Fruit fly (Drosophila melanogaster): ENCODE results near the gene CG32277.

Gene CG32277

dm6 chr3L:3159309-3160194, 45.7 kb downstream of the CG32277 start, which contains the start of the genes ND-30 and CG15812 (continued):
- no peak for TF ChIP-seq gcm (GFP tag; optimal IDR thresholded peaks at IDR 0.05)
- peak; percentile 46 for TF ChIP-seq CG17829 (tag; optimal IDR thresholded peaks at IDR 0.05)
- no peak for TF ChIP-seq Bteb2 (GFP tag; optimal IDR thresholded peaks at IDR 0.05)
- TF ChIP-seq CG4617 (GFP tag; optimal IDR thresholded peaks at IDR 0.05; ENCODE audit: borderline replicate concordance) = peak; percentile 47
- TF ChIP-seq gro (GFP tag; optimal IDR thresholded peaks at IDR 0.05) = no peak
- TF ChIP-seq nerfin-1 (tag; optimal IDR thresholded peaks at IDR 0.05) = peak; percentile 3
- TF ChIP-seq ssp (GFP tag; IDR thresholded peaks at IDR 0.05) = no peak
- TF ChIP-seq CG7839 (tag; optimal IDR thresholded peaks at IDR 0.05) = no peak
- no peak for TF ChIP-seq toy (GFP tag; IDR thresholded peaks at IDR 0.05)
- no peak for TF ChIP-seq repo (GFP tag; optimal IDR thresholded peaks at IDR 0.05)
- TF ChIP-seq CG2889 (GFP tag; IDR thresholded peaks at IDR 0.05) = no peak
- TF ChIP-seq chif (GFP tag; optimal IDR thresholded peaks at IDR 0.05) = no peak
- no peak for TF ChIP-seq CG4404 (GFP tag; IDR thresholded peaks at IDR 0.05)
- TF ChIP-seq Stat92E (GFP tag; optimal IDR thresholded peaks at IDR 0.05) = peak in 1 of 3 experiments; percentile 43
- TF ChIP-seq Dek (tag; optimal IDR thresholded peaks at IDR 0.05) = no peak
- TF ChIP-seq lola (GFP tag; optimal IDR thresholded peaks at IDR 0.05) = peak in 1 of 3 experiments; percentile 51
- TF ChIP-seq CG14860 (GFP tag; IDR thresholded peaks at IDR 0.05; ENCODE audit: partially characterized antibody) = no peak
- no peak for TF ChIP-seq peb (GFP tag; IDR thresholded peaks at IDR 0.05)
- no peak for TF ChIP-seq CG18619 (GFP tag; optimal IDR thresholded peaks at IDR 0.05)
- TF ChIP-seq sens (GFP tag) = peak; percentile 87
- peak in 1 of 2 experiments; percentile 97 for TF ChIP-seq Pdp1 (GFP tag; optimal IDR thresholded peaks at IDR 0.05)
- TF ChIP-seq NK7.1 (GFP tag; optimal IDR thresholded peaks at IDR 0.05) = no peak
- TF ChIP-seq E2f2 (GFP tag; IDR thresholded peaks at IDR 0.05) = 0 out of 2 replicates have a peak, but pooled peaks have one; percentile 13
- no peak for TF ChIP-seq odd (GFP tag; optimal IDR thresholded peaks at IDR 0.05)
- peak; percentile 92 for TF ChIP-seq MESR4 (GFP tag; optimal IDR thresholded peaks at IDR 0.05)
- TF ChIP-seq Nf-YC (tag; optimal IDR thresholded peaks at IDR 0.05) = no peak
- TF ChIP-seq CG12659 (GFP tag; optimal IDR thresholded peaks at IDR 0.05) = peak; percentile 55
- no peak for TF ChIP-seq chn (GFP tag; optimal IDR thresholded peaks at IDR 0.05)
- no peak for TF ChIP-seq fd3F (GFP tag; optimal IDR thresholded peaks at IDR 0.05)
- TF ChIP-seq dati (GFP tag; IDR thresholded peaks at IDR 0.05) = no peak
- no peak for TF ChIP-seq mirr (GFP tag; optimal IDR thresholded peaks at IDR 0.05)
- TF ChIP-seq CG1603 (tag; optimal IDR thresholded peaks at IDR 0.05) = peak; percentile 99
- peak; percentile 59 for TF ChIP-seq CG30403 (GFP tag; optimal IDR thresholded peaks at IDR 0.05)
- TF ChIP-seq tio (GFP tag; optimal IDR thresholded peaks at IDR 0.05) = no peak
- TF ChIP-seq CG1602 (GFP tag; optimal IDR thresholded peaks at IDR 0.05) = peak; percentile 45
- TF ChIP-seq vnd (GFP tag; IDR thresholded peaks at IDR 0.05; ENCODE audit: partially characterized antibody) = no peak
- no peak for TF ChIP-seq CG11247 (GFP tag; IDR thresholded peaks at IDR 0.05)
- no peak for TF ChIP-seq en (GFP tag; optimal IDR thresholded peaks at IDR 0.05)
- peak; percentile 25 for TF ChIP-seq az2 (GFP tag; optimal IDR thresholded peaks at IDR 0.05)
- peak; percentile 94 for TF ChIP-seq pfk (GFP tag; optimal IDR thresholded peaks at IDR 0.05)
- TF ChIP-seq CG7745 (tag; optimal IDR thresholded peaks at IDR 0.05) = no peak
- TF ChIP-seq z (GFP tag; IDR thresholded peaks at IDR 0.05) = no peak
- TF ChIP-seq Chrac-16 (GFP tag; optimal IDR thresholded peaks at IDR 0.05) = peak; percentile 19
- TF ChIP-seq Gsc (GFP tag; IDR thresholded peaks at IDR 0.05) = no peak
- no peak for TF ChIP-seq btn (GFP tag; optimal IDR thresholded peaks at IDR 0.05)
- TF ChIP-seq CG1233 (GFP tag; optimal IDR thresholded peaks at IDR 0.05) = no peak
- TF ChIP-seq dmrt99B (tag; optimal IDR thresholded peaks at IDR 0.05) = no peak
- no peak for TF ChIP-seq Poxn (GFP tag; IDR thresholded peaks at IDR 0.05)

Measured in whole organism, embryonic.